Worm (Caenorhabditis elegans) whole organism, L1 larva: Measurements from ENCODE around the gene Y46G5A.18.

ENCODE experiments used
- C16A3.4 ChIP-seq: fragments of 150-350 bp; optimal IDR thresholded peaks from 2 replicates; lab custom pipeline; 2014; ENCODE audit warnings: missing biosample characterization, missing genetic modification characterization
- C34B4.2 ChIP-seq: sonication (generic microtip); optimal IDR thresholded peaks from 2 replicates; lab custom pipeline; 2017; ENCODE audit warnings: mild to moderate bottlenecking, missing genetic modification characterization, missing compliant biosample characterization
- Y116A8C.19 ChIP-seq: sonication (generic microtip); optimal IDR thresholded peaks from 2 replicates; lab custom pipeline; 2016; ENCODE audit warnings: missing compliant biosample characterization, missing genetic modification characterization, borderline replicate concordance
- aha-1 ChIP-seq: fragments of 150-350 bp; optimal IDR thresholded peaks from 2 replicates; lab custom pipeline; 2014; ENCODE audit warnings: missing biosample characterization, missing genetic modification characterization
- aly-2 ChIP-seq: fragments of 150-350 bp; optimal IDR thresholded peaks from 2 replicates; lab custom pipeline; 2014; ENCODE audit warnings: missing biosample characterization, missing genetic modification characterization
- ama-1 ChIP-seq: fragments of 150-350 bp; optimal IDR thresholded peaks from 2 replicates; lab custom pipeline; 2014
- ceh-63 ChIP-seq: fragments of 200-800 bp; sonication (Bioruptor generic); optimal IDR thresholded peaks from 2 replicates; lab custom pipeline; 2018; ENCODE audit warnings: mild to moderate bottlenecking, missing genetic modification characterization, missing compliant biosample characterization
- ceh-8 ChIP-seq: fragments of 200-800 bp; sonication (Bioruptor generic); optimal IDR thresholded peaks from 2 replicates; lab custom pipeline; 2018; ENCODE audit warnings: mild to moderate bottlenecking, missing genetic modification characterization, moderate library complexity, missing compliant biosample characterization
- ceh-82 ChIP-seq, 3 experiments: fragments of 150-350 bp in 1 of 3; sonication (generic microtip) in 2 of 3; optimal IDR thresholded peaks; 2 replicates each; lab custom pipeline; 2014 to 2017; ENCODE audit warnings: missing biosample characterization in 3 of 3, missing genetic modification characterization in 3 of 3
- ceh-88 ChIP-seq: fragments of 200-800 bp; sonication (Bioruptor generic); IDR thresholded peaks from 2 replicates; pipeline ENCODE4 v1.3.6; 2022; ENCODE audit warnings: missing genetic modification characterization, missing compliant biosample characterization
- dpl-1 ChIP-seq, 3 experiments: fragments of 150-350 bp in 2 of 3; sonication (generic microtip) in 1 of 3; optimal IDR thresholded peaks; 2 replicates each; lab custom pipeline; 2014 to 2017; ENCODE audit warnings: missing biosample characterization in 3 of 3, missing genetic modification characterization in 3 of 3, missing genetic modification reagents in 3 of 3
- dsc-1 ChIP-seq: sonication (generic microtip); optimal IDR thresholded peaks from 2 replicates; lab custom pipeline; 2016; ENCODE audit warnings: mild to moderate bottlenecking, missing genetic modification characterization, missing compliant biosample characterization
- efl-3 ChIP-seq: fragments of 200-800 bp; sonication (Bioruptor generic); optimal IDR thresholded peaks from 2 replicates; lab custom pipeline; 2018; ENCODE audit warnings: mild to moderate bottlenecking, missing genetic modification characterization, missing compliant biosample characterization
- egl-13 ChIP-seq: sonication (generic microtip); optimal IDR thresholded peaks from 2 replicates; lab custom pipeline; 2016; ENCODE audit warnings: missing genotype, missing genetic modification reagents, missing genetic modification characterization, missing compliant biosample characterization
- elt-2 ChIP-seq: sonication (generic microtip); optimal IDR thresholded peaks from 2 replicates; lab custom pipeline; 2016; ENCODE audit warnings: missing genetic modification characterization, mild to moderate bottlenecking, inconsistent platforms, missing compliant biosample characterization, missing genetic modification reagents
- elt-3 ChIP-seq, 6 experiments: fragments of 150-350 bp in 1 of 6; sonication (generic microtip); optimal IDR thresholded peaks; 2 replicates each; lab custom pipeline; 2017 to 2018; ENCODE audit warnings: missing biosample characterization in 6 of 6, missing genetic modification characterization in 6 of 6, inconsistent platforms in 1 of 6
- ets-5 ChIP-seq: fragments of 200-800 bp; sonication (Bioruptor generic); IDR thresholded peaks from 2 replicates; pipeline ENCODE4 v1.3.6; 2022; ENCODE audit warnings: missing genetic modification characterization, missing compliant biosample characterization
- fkh-10 ChIP-seq: sonication (generic microtip); optimal IDR thresholded peaks from 2 replicates; lab custom pipeline; 2017; ENCODE audit warnings: missing biosample characterization, missing genetic modification reagents, missing genetic modification characterization
- fkh-4 ChIP-seq: sonication (generic microtip); optimal IDR thresholded peaks from 2 replicates; lab custom pipeline; 2016; ENCODE audit warnings: missing compliant biosample characterization, missing genetic modification characterization, borderline replicate concordance
- grh-1 ChIP-seq: fragments of 200-800 bp; sonication (Bioruptor generic); IDR thresholded peaks from 2 replicates; pipeline ENCODE4 v1.3.6; 2022; ENCODE audit warnings: missing genetic modification reagents, missing genetic modification characterization, missing compliant biosample characterization
- hlh-17 ChIP-seq: fragments of 200-800 bp; sonication (Bioruptor generic); optimal IDR thresholded peaks from 2 replicates; lab custom pipeline; 2018; ENCODE audit warnings: missing genetic modification characterization, mild to moderate bottlenecking, missing compliant biosample characterization, moderate library complexity, borderline replicate concordance
- hpl-2 ChIP-seq: fragments of 150-350 bp; optimal IDR thresholded peaks from 2 replicates; lab custom pipeline; 2014; ENCODE audit warnings: missing biosample characterization, missing genetic modification reagents, missing genetic modification characterization
- irx-1 ChIP-seq: sonication (generic microtip); optimal IDR thresholded peaks from 2 replicates; lab custom pipeline; 2016; ENCODE audit warnings: missing genetic modification characterization, missing compliant biosample characterization
- jun-1 ChIP-seq: fragments of 150-350 bp; optimal IDR thresholded peaks from 2 replicates; lab custom pipeline; 2014; ENCODE audit warnings: missing biosample characterization, missing genetic modification reagents, missing genetic modification characterization
- lin-14 ChIP-seq: fragments of 200-800 bp; sonication (Bioruptor generic); optimal IDR thresholded peaks from 2 replicates; lab custom pipeline; 2018; ENCODE audit warnings: mild to moderate bottlenecking, missing genetic modification characterization, moderate library complexity, missing compliant biosample characterization
- lin-35 ChIP-seq, 2 experiments: fragments of 150-350 bp; optimal IDR thresholded peaks; 2 replicates each; lab custom pipeline; 2014; ENCODE audit warnings: missing biosample characterization in 2 of 2, missing genetic modification characterization in 2 of 2, missing genetic modification reagents in 2 of 2
- mab-9 ChIP-seq: fragments of 200-800 bp; sonication (Bioruptor generic); IDR thresholded peaks from 2 replicates; pipeline ENCODE4 v1.3.6; 2022; ENCODE audit warnings: missing genetic modification reagents, missing genetic modification characterization, missing compliant biosample characterization
- mdl-1 ChIP-seq, 2 experiments: fragments of 150-350 bp; optimal IDR thresholded peaks; 2 replicates each; lab custom pipeline; 2014 to 2017; ENCODE audit warnings: missing biosample characterization in 2 of 2, missing genetic modification characterization in 2 of 2, inconsistent platforms in 1 of 2
- mef-2 ChIP-seq: fragments of 150-350 bp; optimal IDR thresholded peaks from 2 replicates; lab custom pipeline; 2014; ENCODE audit warnings: missing biosample characterization, missing genetic modification characterization
- mep-1 ChIP-seq: fragments of 150-350 bp; optimal IDR thresholded peaks from 2 replicates; lab custom pipeline; 2014; ENCODE audit warnings: missing biosample characterization, missing genetic modification characterization
- nhr-11 ChIP-seq: fragments of 150-350 bp; optimal IDR thresholded peaks from 2 replicates; lab custom pipeline; 2014; ENCODE audit warnings: missing biosample characterization, missing genetic modification characterization
- nhr-19 ChIP-seq: fragments of 200-800 bp; sonication (Bioruptor generic); conservative IDR thresholded peaks from 2 replicates; pipeline ENCODE4 v1.3.6; 2022; ENCODE audit warnings: missing genetic modification characterization, missing compliant biosample characterization
- nhr-237 ChIP-seq: fragments of 150-350 bp; optimal IDR thresholded peaks from 2 replicates; lab custom pipeline; 2014; ENCODE audit warnings: missing biosample characterization, missing genetic modification characterization
- nhr-28 ChIP-seq: fragments of 150-350 bp; optimal IDR thresholded peaks from 2 replicates; lab custom pipeline; 2014; ENCODE audit warnings: missing biosample characterization, missing genetic modification characterization
- nhr-47 ChIP-seq: sonication (generic microtip); optimal IDR thresholded peaks from 2 replicates; lab custom pipeline; 2016; ENCODE audit warnings: mild to moderate bottlenecking, missing genetic modification characterization, moderate library complexity, missing compliant biosample characterization
- nhr-76 ChIP-seq: sonication (generic microtip); optimal IDR thresholded peaks from 2 replicates; lab custom pipeline; 2017; ENCODE audit warnings: missing biosample characterization, missing genetic modification characterization
- nhr-77 ChIP-seq: fragments of 150-350 bp; optimal IDR thresholded peaks from 2 replicates; lab custom pipeline; 2014; ENCODE audit warnings: missing biosample characterization, missing genetic modification characterization
- pag-3 ChIP-seq: sonication (generic microtip); optimal IDR thresholded peaks from 2 replicates; lab custom pipeline; 2017; ENCODE audit warnings: missing genetic modification characterization, mild to moderate bottlenecking, missing compliant biosample characterization, antibody characterized with exemption, borderline replicate concordance; ENCODE audit not compliant: insufficient read depth
- pax-3 ChIP-seq: fragments of 200-800 bp; sonication (Bioruptor generic); optimal IDR thresholded peaks from 2 replicates; lab custom pipeline; 2018; ENCODE audit warnings: mild to moderate bottlenecking, missing genetic modification characterization, moderate library complexity, missing compliant biosample characterization
- pqm-1 ChIP-seq: sonication (generic microtip); optimal IDR thresholded peaks from 3 replicates; lab custom pipeline; 2017; ENCODE audit warnings: missing biosample characterization, missing genetic modification characterization
- rnt-1 ChIP-seq: sonication (generic microtip); optimal IDR thresholded peaks from 2 replicates; lab custom pipeline; 2016; ENCODE audit warnings: mild to moderate bottlenecking, missing genetic modification characterization, moderate library complexity, missing compliant biosample characterization
- snpc-4 ChIP-seq: fragments of 150-350 bp; optimal IDR thresholded peaks from 2 replicates; lab custom pipeline; 2014; ENCODE audit warnings: missing biosample characterization, missing genetic modification characterization
- snu-23 ChIP-seq: sonication (generic microtip); optimal IDR thresholded peaks from 2 replicates; lab custom pipeline; 2016; ENCODE audit warnings: missing genetic modification characterization, missing compliant biosample characterization
- sptf-1 ChIP-seq: fragments of 150-350 bp; optimal IDR thresholded peaks from 2 replicates; lab custom pipeline; 2014; ENCODE audit warnings: missing biosample characterization, missing genetic modification characterization
- swsn-7 ChIP-seq: sonication (generic microtip); optimal IDR thresholded peaks from 2 replicates; lab custom pipeline; 2016; ENCODE audit warnings: missing genetic modification characterization, missing compliant biosample characterization
- tbx-2 ChIP-seq: sonication (generic microtip); optimal IDR thresholded peaks from 2 replicates; lab custom pipeline; 2016; ENCODE audit warnings: missing genetic modification characterization, missing compliant biosample characterization
- tlp-1 ChIP-seq: fragments of 150-350 bp; optimal IDR thresholded peaks from 2 replicates; lab custom pipeline; 2014; ENCODE audit warnings: missing biosample characterization, missing genetic modification characterization
- unc-30 ChIP-seq: sonication (generic microtip); optimal IDR thresholded peaks from 2 replicates; lab custom pipeline; 2017; ENCODE audit warnings: missing biosample characterization, missing genetic modification characterization
- vab-15 ChIP-seq: sonication (generic microtip); optimal IDR thresholded peaks from 2 replicates; lab custom pipeline; 2017; ENCODE audit warnings: missing genotype, mild to moderate bottlenecking, missing genetic modification characterization, missing compliant biosample characterization
- xbp-1 ChIP-seq: sonication (generic microtip); optimal IDR thresholded peaks from 2 replicates; lab custom pipeline; 2016; ENCODE audit warnings: missing genetic modification characterization, missing compliant biosample characterization
- zag-1 ChIP-seq: fragments of 150-350 bp; optimal IDR thresholded peaks from 2 replicates; lab custom pipeline; 2014; ENCODE audit warnings: missing biosample characterization, missing genetic modification characterization
- ztf-11 ChIP-seq, 2 experiments: sonication (generic microtip); optimal IDR thresholded peaks; 2 replicates each; lab custom pipeline; 2016 to 2017; ENCODE audit warnings: missing genetic modification characterization in 2 of 2, missing biosample characterization in 1 of 2, missing compliant biosample characterization in 1 of 2

Gene Y46G5A.18

ce11 chrII:12799927-12800522 is 5.0 kb downstream of the Y46G5A.18 start:
- TF ChIP-seq ets-5 (GFP tag; lab: Robert Waterston, UW) (no peak), nhr-77 (tag; lab: Kevin White, UChicago) (no peak), nhr-76 (tag; lab: Kevin White, UChicago) (no peak), pax-3 (tag; lab: Kevin White, UChicago) (no peak), xbp-1 (tag; lab: Kevin White, UChicago) (no peak), ama-1 (lab: Kevin White, UChicago) (no peak), jun-1 (tag; lab: Kevin White, UChicago) (no peak), dsc-1 (no peak), C34B4.2 (no peak), Y116A8C.19 (no peak), tlp-1 (no peak), ceh-63 (GFP tag; lab: Kevin White, UChicago) (no peak), lin-35 (GFP tag; optimal IDR thresholded peaks at IDR 0.05; lab: Kevin White, UChicago) (peak; percentile 14 to 36), pqm-1 (tag; lab: Kevin White, UChicago) (no peak), ceh-82 (tag; optimal IDR thresholded peaks at IDR 0.05; lab: Kevin White, UChicago) (no peak), elt-2 (tag; lab: Kevin White, UChicago) (no peak), mdl-1 (tag; optimal IDR thresholded peaks at IDR 0.05; lab: Kevin White, UChicago) (peak in 1 of 2 experiments; percentile 83), nhr-47 (tag; lab: Kevin White, UChicago) (peak; percentile 37), ceh-88 (no peak), nhr-19 (GFP tag; lab: Robert Waterston, UW) (peak; percentile 57), dpl-1 (GFP tag; optimal IDR thresholded peaks at IDR 0.05; lab: Kevin White, UChicago) (peak; percentile 38 to 74 (median 53)), rnt-1 (tag; lab: Kevin White, UChicago) (no peak), mef-2 (tag; lab: Kevin White, UChicago) (no peak), aha-1 (tag; lab: Kevin White, UChicago) (no peak), tbx-2 (tag; lab: Kevin White, UChicago) (peak; percentile 63), vab-15 (tag; lab: Kevin White, UChicago) (no peak), aly-2 (tag; lab: Kevin White, UChicago) (no peak), mab-9 (no peak), mep-1 (tag; lab: Kevin White, UChicago) (no peak), unc-30 (tag; lab: Kevin White, UChicago) (no peak), hlh-17 (GFP tag; lab: Kevin White, UChicago) (no peak), pag-3 (tag; lab: Kevin White, UChicago) (no peak), lin-14 (GFP tag; lab: Kevin White, UChicago) (peak; percentile 76), nhr-11 (tag; lab: Kevin White, UChicago) (peak; percentile 75), ceh-8 (GFP tag; lab: Kevin White, UChicago) (no peak), hpl-2 (no peak), efl-3 (GFP tag; lab: Kevin White, UChicago) (no peak), fkh-4 (no peak), nhr-28 (tag; lab: Kevin White, UChicago) (no peak), elt-3 (tag; optimal IDR thresholded peaks at IDR 0.05; lab: Kevin White, UChicago) (peak in 2 of 6 experiments; percentile 21 to 32), snpc-4 (no peak), grh-1 (GFP tag; lab: Robert Waterston, UW) (peak; percentile 34; the same call in 1 of the 2 replicates), swsn-7 (tag; lab: Kevin White, UChicago) (peak; percentile 3), fkh-10 (no peak), nhr-237 (tag; lab: Kevin White, UChicago) (no peak), sptf-1 (no peak), irx-1 (tag; lab: Kevin White, UChicago) (peak; percentile 51), C16A3.4 (tag; lab: Kevin White, UChicago) (no peak), snu-23 (GFP tag; lab: Kevin White, UChicago) (peak; percentile 61), ztf-11 (tag; optimal IDR thresholded peaks at IDR 0.05; lab: Kevin White, UChicago) (no peak), zag-1 (tag; lab: Kevin White, UChicago) (no peak), egl-13 (no peak)
